Fruit fly (Drosophila melanogaster): Measurements from ENCODE around the gene CG4080.

CG4080 gene

dm6 chr3L:9422636-9423419 lies 23.8 kb upstream of the CG4080 start, which contains the start of gene aay (continued):
- TF ChIP-seq tx (GFP tag; optimal IDR thresholded peaks at IDR 0.05) (peak; percentile 97), Scr (GFP tag; IDR thresholded peaks at IDR 0.05; ENCODE audit: partially characterized antibody) (no peak), Lhr (GFP tag; optimal IDR thresholded peaks at IDR 0.05) (peak; percentile 96), HLH4C (GFP tag; IDR thresholded peaks at IDR 0.05; ENCODE audit: partially characterized antibody) (0 out of 3 replicates have a peak, but pooled peaks have one; percentile 37), Mrtf (GFP tag; IDR thresholded peaks at IDR 0.05) (peak; percentile 97), lmd (GFP tag; IDR thresholded peaks at IDR 0.05) (peak; percentile 98), pho (GFP tag; optimal IDR thresholded peaks at IDR 0.05) (peak; percentile 98), CG12769 (tag; optimal IDR thresholded peaks at IDR 0.05) (peak; percentile 98), gcm2 (GFP tag; optimal IDR thresholded peaks at IDR 0.05) (peak; percentile 97), CG13123 (GFP tag; optimal IDR thresholded peaks at IDR 0.05) (peak; percentile 98), fd96Cb (tag; optimal IDR thresholded peaks at IDR 0.05) (peak; percentile 99), CG6689 (GFP tag; IDR thresholded peaks at IDR 0.05) (peak; percentile 98), CG32767 (GFP tag; IDR thresholded peaks at IDR 0.05) (peak; percentile 96), Meics (GFP tag; optimal IDR thresholded peaks at IDR 0.05) (peak; percentile 98), CG9437 (GFP tag; optimal IDR thresholded peaks at IDR 0.05) (peak; percentile 93), CG15073 (GFP tag; optimal IDR thresholded peaks at IDR 0.05) (peak; percentile 88), stc (GFP tag; IDR thresholded peaks at IDR 0.05) (peak; percentile 98), onecut (GFP tag; IDR thresholded peaks at IDR 0.05) (peak; percentile 95), Hmr (GFP tag; optimal IDR thresholded peaks at IDR 0.05) (peak; percentile 99), CG12659 (GFP tag; optimal IDR thresholded peaks at IDR 0.05) (peak; percentile 99), CG3163 (GFP tag; optimal IDR thresholded peaks at IDR 0.05) (peak; percentile 89), CG6683 (GFP tag; optimal IDR thresholded peaks at IDR 0.05) (peak; percentile 97), CG7357 (GFP tag; IDR thresholded peaks at IDR 0.05) (peak; percentile 91), HmgD (GFP tag; optimal IDR thresholded peaks at IDR 0.05) (peak; percentile 76), Antp (GFP tag; optimal IDR thresholded peaks at IDR 0.05) (peak; percentile 91), sr (GFP tag; IDR thresholded peaks at IDR 0.05) (peak; percentile 94), p53 (GFP tag; optimal IDR thresholded peaks at IDR 0.05) (peak; percentile 47), eve (GFP tag; optimal IDR thresholded peaks at IDR 0.05) (peak; percentile 88 to 99), CG13424 (tag; optimal IDR thresholded peaks at IDR 0.05) (peak; percentile 99), fd64A (GFP tag; optimal IDR thresholded peaks at IDR 0.05) (peak; percentile 97), peb (GFP tag; IDR thresholded peaks at IDR 0.05) (peak; percentile 96), phol (tag; optimal IDR thresholded peaks at IDR 0.05) (peak; percentile 99), CG7372 (GFP tag; IDR thresholded peaks at IDR 0.05) (peak; percentile 97), Deaf1 (tag; optimal IDR thresholded peaks at IDR 0.05) (peak; percentile 90), CG17912 (GFP tag; optimal IDR thresholded peaks at IDR 0.05) (peak; percentile 79), Max (GFP tag; optimal IDR thresholded peaks at IDR 0.05) (peak; percentile 99), CG5953 (GFP tag; IDR thresholded peaks at IDR 0.05) (peak; percentile 97), CG1602 (GFP tag; optimal IDR thresholded peaks at IDR 0.05) (peak; percentile 98), CG13296 (GFP tag; optimal IDR thresholded peaks at IDR 0.05) (peak; percentile 99), CG11504 (tag; optimal IDR thresholded peaks at IDR 0.05) (peak; percentile 98), ap (GFP tag; IDR thresholded peaks at IDR 0.05) (peak; percentile 97), crp (GFP tag; optimal IDR thresholded peaks at IDR 0.05) (peak in 1 of 2 experiments; percentile 75), Kr (GFP tag; optimal IDR thresholded peaks at IDR 0.05) (peak; percentile 75), CG16779 (GFP tag; IDR thresholded peaks at IDR 0.05) (peak; percentile 97), CG10366 (GFP tag; IDR thresholded peaks at IDR 0.05) (peak; percentile 98), wdn (GFP tag; IDR thresholded peaks at IDR 0.05) (peak; percentile 95), Chrac-16 (GFP tag; optimal IDR thresholded peaks at IDR 0.05) (peak; percentile 99), bigmax (GFP tag; optimal IDR thresholded peaks at IDR 0.05) (peak; percentile 82), CrebB (tag; optimal IDR thresholded peaks at IDR 0.05) (peak; percentile 99)

Measured in whole organism, embryonic.